Worm (Caenorhabditis elegans) whole organism, midembryonic: Measurements from ENCODE around the gene C34C12.9.

ENCODE experiments used
- T22C8.4 ChIP-seq: fragments of 200-800 bp; sonication (Bioruptor generic); IDR thresholded peaks from 2 replicates; pipeline ENCODE4 v1.3.6; 2022; ENCODE audit warnings: missing genetic modification characterization, missing compliant biosample characterization
- cog-1 ChIP-seq: sonication (generic microtip); optimal IDR thresholded peaks from 2 replicates; lab custom pipeline; 2016; ENCODE audit warnings: missing genetic modification characterization, missing compliant biosample characterization
- flt-1 ChIP-seq: fragments of 200-800 bp; sonication (Bioruptor generic); IDR thresholded peaks from 2 replicates; pipeline ENCODE4 v1.3.6; 2022; ENCODE audit warnings: missing genetic modification characterization, missing compliant biosample characterization
- klf-2 ChIP-seq: fragments of 200-800 bp; sonication (Bioruptor generic); conservative IDR thresholded peaks from 2 replicates; pipeline ENCODE4 v1.3.6; 2022; ENCODE audit warnings: missing genetic modification reagents, missing genetic modification characterization, missing compliant biosample characterization
- med-1 ChIP-seq: sonication (generic microtip); optimal IDR thresholded peaks from 2 replicates; lab custom pipeline; 2017; ENCODE audit warnings: missing genetic modification characterization, mild to moderate bottlenecking, missing compliant biosample characterization, antibody characterized with exemption, missing genetic modification reagents; ENCODE audit not compliant: insufficient read depth
- ref-1 ChIP-seq: fragments of 200-800 bp; sonication (Bioruptor generic); conservative IDR thresholded peaks from 2 replicates; pipeline ENCODE4 v1.3.6; 2022; ENCODE audit warnings: missing genetic modification reagents, missing genetic modification characterization, missing compliant biosample characterization
- tab-1 ChIP-seq: fragments of 200-800 bp; sonication (Bioruptor generic); IDR thresholded peaks from 2 replicates; pipeline ENCODE4 v1.3.6; 2022; ENCODE audit warnings: missing genetic modification characterization, missing compliant biosample characterization
- ztf-23 ChIP-seq: fragments of 200-800 bp; sonication (Bioruptor generic); IDR thresholded peaks from 2 replicates; pipeline ENCODE4 v1.3.6; 2022; ENCODE audit warnings: missing genetic modification reagents, missing genetic modification characterization, missing compliant biosample characterization
- ztf-29 ChIP-seq: fragments of 200-800 bp; sonication (Bioruptor generic); IDR thresholded peaks from 2 replicates; pipeline ENCODE4 v1.3.6; 2022; ENCODE audit warnings: missing genetic modification reagents, missing genetic modification characterization, missing compliant biosample characterization

Gene C34C12.9

DNA sequence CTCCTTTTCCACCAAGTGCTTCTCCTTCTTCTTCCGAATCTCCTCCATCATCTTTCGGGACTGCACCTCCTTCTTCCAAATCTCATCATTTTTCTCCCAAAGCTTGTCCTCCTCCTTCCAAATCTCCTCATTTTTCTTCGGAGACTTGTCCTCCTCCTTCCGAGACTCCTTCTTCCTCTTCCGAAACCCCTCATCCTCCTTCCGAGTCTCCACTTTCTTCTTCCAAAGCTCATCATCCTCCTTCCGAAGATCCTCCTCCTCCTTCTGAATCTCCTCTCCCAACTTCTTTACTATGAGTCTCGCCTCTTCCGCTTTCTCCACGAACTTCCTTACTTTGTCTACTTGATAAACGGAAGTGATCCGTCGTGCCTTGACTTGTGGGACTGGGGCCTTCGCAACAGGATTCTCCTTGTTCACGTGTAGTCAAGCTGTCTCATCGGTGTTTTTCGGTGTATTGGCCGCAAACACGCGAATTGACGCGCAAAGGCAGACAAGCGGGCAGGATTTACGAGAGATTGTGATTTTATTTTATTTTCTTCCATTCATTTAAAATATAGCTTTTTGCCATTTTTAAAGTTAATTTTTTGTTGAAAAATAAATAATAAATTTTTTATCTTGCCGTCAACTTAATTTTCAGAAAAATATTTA is 22.6 kb downstream of the C34C12.9 start, which contains the start of the genes K01A11.3 and C34C12.12:
Gene K01A11.3, minus strand, starts transcription at position 51 of the 648 bp plus-strand sequence.
Gene C34C12.12, plus strand, starts transcription at position 632 of the 648 bp plus-strand sequence.
- TF ChIP-seq klf-2 (GFP tag; lab: Robert Waterston, UW) (no peak), ref-1 (no peak), ztf-29 (no peak), med-1 (GFP tag; lab: Kevin White, UChicago) (no peak), T22C8.4 (GFP tag; lab: Robert Waterston, UW) (no peak), tab-1 (no peak), cog-1 (tag; lab: Kevin White, UChicago) (no peak), flt-1 (GFP tag; lab: Robert Waterston, UW) (no peak), ztf-23 (no peak)

DNA sequence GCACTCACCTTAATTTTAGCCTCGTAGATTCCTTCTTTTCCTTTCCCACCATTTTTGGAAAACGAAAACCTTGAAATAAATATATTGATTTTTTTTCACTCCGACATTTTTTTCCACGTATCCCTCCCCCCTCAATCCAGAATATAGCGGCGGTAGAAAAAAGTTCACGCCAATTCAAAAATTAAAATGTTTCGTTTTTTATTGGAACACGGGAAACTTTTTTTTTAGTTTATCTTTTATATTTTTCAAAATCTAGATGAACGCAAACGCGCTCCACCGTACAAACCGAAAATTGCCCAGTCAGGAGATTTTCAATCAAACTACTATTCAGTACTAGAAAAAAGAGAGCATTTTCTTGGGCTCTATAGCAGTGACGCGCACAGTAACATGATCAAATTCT is 31.2 kb downstream of the C34C12.9 start, which contains the start of gene spe-41:
Gene spe-41, minus strand, starts transcription at position 72 of the 400 bp plus-strand sequence.
- TF ChIP-seq tab-1: no peak
- TF ChIP-seq med-1 (GFP tag; lab: Kevin White, UChicago): no peak
- no peak for TF ChIP-seq cog-1 (tag; lab: Kevin White, UChicago)
- TF ChIP-seq flt-1 (GFP tag; lab: Robert Waterston, UW): no peak
- no peak for TF ChIP-seq ztf-23
- no peak for TF ChIP-seq klf-2 (GFP tag; lab: Robert Waterston, UW)
- TF ChIP-seq ztf-29: no peak
- no peak for TF ChIP-seq ref-1
- no peak for TF ChIP-seq T22C8.4 (GFP tag; lab: Robert Waterston, UW)

DNA sequence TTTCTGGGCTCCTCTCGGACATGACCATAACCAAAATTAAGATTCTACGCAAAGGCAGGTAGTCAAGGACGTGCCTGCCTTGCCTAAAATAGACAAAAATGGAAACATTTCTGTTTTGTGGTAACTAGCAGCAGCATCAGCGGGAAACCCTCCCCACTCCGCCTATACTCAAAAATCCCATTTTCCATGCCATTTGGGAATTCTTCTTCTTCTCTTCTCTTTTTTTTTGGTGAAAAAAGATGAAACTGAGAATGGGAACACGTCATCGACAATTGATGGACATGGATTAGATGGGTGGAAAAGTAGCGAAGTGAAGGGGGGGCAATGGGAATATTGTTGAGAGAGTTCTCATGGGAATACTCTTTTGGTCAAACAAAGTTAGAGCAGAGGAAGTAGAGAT is 38.2 kb downstream of the C34C12.9 start:
- TF ChIP-seq ztf-23 (no peak), cog-1 (tag; lab: Kevin White, UChicago) (no peak), tab-1 (no peak), med-1 (GFP tag; lab: Kevin White, UChicago) (no peak), ztf-29 (no peak), klf-2 (GFP tag; lab: Robert Waterston, UW) (no peak), flt-1 (GFP tag; lab: Robert Waterston, UW) (no peak), T22C8.4 (GFP tag; lab: Robert Waterston, UW) (no peak), ref-1 (no peak)

- TF ChIP-seq ztf-23 (no peak), ref-1 (no peak), flt-1 (GFP tag; lab: Robert Waterston, UW) (no peak), klf-2 (GFP tag; lab: Robert Waterston, UW) (no peak), T22C8.4 (GFP tag; lab: Robert Waterston, UW) (no peak), cog-1 (tag; lab: Kevin White, UChicago) (no peak), ztf-29 (no peak), med-1 (GFP tag; lab: Kevin White, UChicago) (no peak), tab-1 (no peak)
Measured at ce11 chrIII:3435152-3435551, 40.2 kb downstream of the C34C12.9 start.

- no peak for TF ChIP-seq tab-1
- no peak for TF ChIP-seq ztf-23
- no peak for TF ChIP-seq flt-1 (GFP tag; lab: Robert Waterston, UW)
- TF ChIP-seq cog-1 (tag; lab: Kevin White, UChicago): no peak
- TF ChIP-seq ztf-29: no peak
Measured at ce11 chrIII:3431385-3431784, 43.9 kb downstream of the C34C12.9 start, which contains the start of gene K01A11.1. TSS of gene K01A11.1 (minus strand) at chrIII:3431485.

DNA sequence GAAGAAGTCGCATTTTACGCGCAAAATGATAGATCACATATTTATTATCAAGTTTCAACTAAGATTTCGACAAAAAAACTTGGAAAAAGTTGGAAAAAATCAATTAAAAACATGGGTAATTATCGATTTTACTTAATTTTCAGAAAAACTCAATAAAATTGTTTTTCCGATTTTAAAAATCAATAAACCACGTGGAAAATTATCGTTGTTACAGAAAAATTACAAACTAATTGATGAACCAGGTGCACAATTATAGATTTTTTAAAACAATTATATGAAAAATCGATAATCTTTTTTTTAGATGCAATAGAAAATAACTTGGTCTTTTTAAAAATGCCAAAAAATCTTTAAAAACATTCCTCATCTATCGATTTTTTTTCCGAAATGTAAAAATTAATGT is 44.6 kb downstream of the C34C12.9 start:
- no peak for TF ChIP-seq T22C8.4 (GFP tag; lab: Robert Waterston, UW)
- no peak for TF ChIP-seq cog-1 (tag; lab: Kevin White, UChicago)
- no peak for TF ChIP-seq flt-1 (GFP tag; lab: Robert Waterston, UW)
- no peak for TF ChIP-seq ztf-29
- no peak for TF ChIP-seq tab-1
- no peak for TF ChIP-seq ztf-23
- TF ChIP-seq ref-1: no peak
- no peak for TF ChIP-seq klf-2 (GFP tag; lab: Robert Waterston, UW)
- no peak for TF ChIP-seq med-1 (GFP tag; lab: Kevin White, UChicago)

DNA sequence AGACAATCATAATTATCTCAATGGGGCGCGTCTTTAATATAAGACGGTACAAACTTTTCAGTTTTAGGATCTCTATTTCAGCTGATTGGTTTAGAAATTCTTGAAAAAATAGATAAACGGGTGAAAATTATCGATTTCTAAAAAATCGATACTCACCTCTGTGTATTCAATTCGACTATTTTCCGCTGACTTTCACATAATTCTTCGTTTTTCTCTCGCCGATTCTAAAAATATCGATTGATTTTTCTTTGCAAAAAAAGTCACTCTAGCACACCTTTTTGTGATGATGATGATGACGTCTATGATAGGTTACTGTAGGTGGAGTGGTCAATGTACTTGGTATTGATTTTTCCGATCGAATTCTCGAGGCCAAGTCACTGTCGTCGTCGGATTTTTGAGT is 45.6 kb downstream of the C34C12.9 start:
- TF ChIP-seq med-1 (GFP tag; lab: Kevin White, UChicago): no peak
- no peak for TF ChIP-seq flt-1 (GFP tag; lab: Robert Waterston, UW)
- TF ChIP-seq T22C8.4 (GFP tag; lab: Robert Waterston, UW): peak; percentile 65
- no peak for TF ChIP-seq tab-1

DNA sequence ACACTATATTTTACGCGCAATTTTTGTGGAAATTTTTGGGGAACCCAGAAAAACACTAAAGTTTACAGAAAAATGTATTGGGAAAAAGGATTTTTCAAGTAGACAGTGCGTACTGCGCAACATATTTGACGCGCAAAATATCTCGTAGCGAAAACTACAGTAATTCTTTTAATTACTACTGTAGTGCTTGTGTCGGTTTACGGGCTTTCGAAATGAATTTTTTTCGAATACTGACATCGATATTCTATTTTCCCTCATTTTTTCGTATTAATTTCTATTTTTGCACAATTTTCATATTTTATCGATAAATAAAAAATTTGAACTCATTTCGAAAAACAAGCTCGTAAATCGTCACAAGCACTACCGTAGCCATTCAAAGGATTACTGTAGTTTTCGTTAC is 46.7 kb downstream of the C34C12.9 start:
- TF ChIP-seq cog-1 (tag; lab: Kevin White, UChicago): no peak
- TF ChIP-seq flt-1 (GFP tag; lab: Robert Waterston, UW): no peak
- TF ChIP-seq tab-1: no peak

DNA sequence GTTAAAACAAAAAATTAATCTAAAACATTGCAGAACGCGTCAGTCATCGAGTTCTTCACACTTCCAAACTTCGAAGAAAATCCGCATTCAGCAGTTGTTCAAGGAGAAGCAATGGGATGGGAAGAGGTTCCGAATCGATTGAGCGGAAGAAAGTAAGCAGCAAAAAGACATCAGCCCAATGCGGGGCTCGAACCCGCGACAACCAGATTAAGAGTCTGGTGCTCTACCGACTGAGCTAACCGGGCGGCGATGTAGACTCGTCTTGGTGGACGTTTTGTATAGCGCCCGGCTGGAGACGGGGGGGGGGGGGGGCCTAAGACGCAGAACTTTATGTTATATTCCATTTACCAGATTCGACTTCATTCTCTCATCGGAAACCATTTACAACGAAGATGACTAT is 48.6 kb downstream of the C34C12.9 start:
- TF ChIP-seq flt-1 (GFP tag; lab: Robert Waterston, UW) (0 out of 2 replicates have a peak, but pooled peaks have one; percentile 4), ref-1 (no peak)

- TF ChIP-seq med-1 (GFP tag; lab: Kevin White, UChicago) (no peak), T22C8.4 (GFP tag; lab: Robert Waterston, UW) (no peak), flt-1 (GFP tag; lab: Robert Waterston, UW) (no peak), klf-2 (GFP tag; lab: Robert Waterston, UW) (no peak), cog-1 (tag; lab: Kevin White, UChicago) (no peak), ztf-23 (no peak), ztf-29 (no peak), tab-1 (no peak)
Measured at ce11 chrIII:3425438-3425837, 49.9 kb downstream of the C34C12.9 start, which contains the start of gene metl-18. TSS of gene metl-18 (plus strand) at chrIII:3425738.
